Fruit fly (Drosophila melanogaster) whole organism, embryonic: Measurements from ENCODE around the gene CG3679.
A peak's percentile ranks its signal among the peaks of the same experiment; 100 is the strongest.

Experiments used
- BEAF-32 ChIP-seq: fragments of 200-800 bp; sonication (Bioruptor generic); optimal IDR thresholded peaks from 3 replicates; lab custom pipeline; 2017; ENCODE audit warnings: missing biosample characterization, missing genetic modification characterization, mild to moderate bottlenecking, moderate library complexity, missing genetic modification reagents
- Bgb ChIP-seq: fragments of 200-800 bp; sonication (Bioruptor generic); IDR thresholded peaks from 2 replicates; pipeline ENCODE4 v1.3.6; 2022; ENCODE audit warnings: missing biosample characterization, missing genetic modification characterization; ENCODE audit not compliant: partially characterized antibody
- BtbVII ChIP-seq: fragments of 200-800 bp; sonication (Bioruptor generic); optimal IDR thresholded peaks from 3 replicates; lab custom pipeline; 2017; ENCODE audit warnings: missing biosample characterization, mild to moderate bottlenecking, missing genetic modification characterization
- CG10267 ChIP-seq: fragments of 200-800 bp; sonication (Bioruptor generic); optimal IDR thresholded peaks from 2 replicates; lab custom pipeline; 2018; ENCODE audit warnings: missing biosample characterization, mild to moderate bottlenecking, missing genetic modification characterization, moderate library complexity
- CG10959 ChIP-seq: fragments of 200-800 bp; sonication (Bioruptor generic); IDR thresholded peaks from 2 replicates; pipeline ENCODE4 v1.3.6; 2022; ENCODE audit warnings: missing biosample characterization, missing genetic modification characterization
- CG12104 ChIP-seq: fragments of 200-800 bp; sonication (Bioruptor generic); optimal IDR thresholded peaks from 3 replicates; lab custom pipeline; 2016; ENCODE audit warnings: missing biosample characterization, missing genetic modification characterization
- CG12769 ChIP-seq: fragments of 200-800 bp; sonication (Bioruptor generic); optimal IDR thresholded peaks from 2 replicates; lab custom pipeline; 2019; ENCODE audit warnings: missing biosample characterization, mild to moderate bottlenecking, missing genetic modification characterization, moderate library complexity
- CG13624 ChIP-seq: fragments of 200-800 bp; sonication (Bioruptor generic); optimal IDR thresholded peaks from 2 replicates; lab custom pipeline; 2016; ENCODE audit warnings: missing biosample characterization, missing genetic modification characterization
- CG2678 ChIP-seq: fragments of 200-800 bp; sonication (Bioruptor generic); optimal IDR thresholded peaks from 3 replicates; lab custom pipeline; 2019; ENCODE audit warnings: missing biosample characterization, mild to moderate bottlenecking, missing genetic modification characterization, moderate library complexity
- CG4360 ChIP-seq: fragments of 200-800 bp; sonication (Bioruptor generic); IDR thresholded peaks from 2 replicates; pipeline ENCODE4 v1.3.6; 2022; ENCODE audit warnings: missing biosample characterization, missing genetic modification characterization
- CG4424 ChIP-seq: fragments of 200-800 bp; sonication (Bioruptor generic); optimal IDR thresholded peaks from 3 replicates; lab custom pipeline; 2016; ENCODE audit warnings: missing biosample characterization, missing genetic modification characterization
- CG4854 ChIP-seq: fragments of 200-800 bp; sonication (Bioruptor generic); optimal IDR thresholded peaks from 2 replicates; lab custom pipeline; 2016; ENCODE audit warnings: missing biosample characterization, missing genetic modification characterization, inconsistent platforms
- Doc3 ChIP-seq: fragments of 200-800 bp; sonication (Bioruptor generic); IDR thresholded peaks from 3 replicates; pipeline ENCODE4 v1.3.6; 2022; ENCODE audit warnings: missing biosample characterization, missing genetic modification characterization; ENCODE audit not compliant: partially characterized antibody
- E2f2 ChIP-seq: fragments of 200-800 bp; sonication (Bioruptor generic); IDR thresholded peaks from 2 replicates; pipeline ENCODE4 v1.3.6; 2022; ENCODE audit warnings: missing biosample characterization, missing genetic modification characterization
- Eip74EF ChIP-seq, 2 experiments: fragments of 200-800 bp in 1 of 2; fragments of >200 bp in 1 of 2; sonication (Bioruptor generic) in 1 of 2; optimal IDR thresholded peaks; 2 replicates each; lab custom pipeline; 2017 to 2019; ENCODE audit warnings: missing biosample characterization in 2 of 2, missing genetic modification characterization in 2 of 2, mild to moderate bottlenecking in 1 of 2, moderate library complexity in 1 of 2
- GATAe ChIP-seq: fragments of 200-800 bp; sonication (Bioruptor generic); conservative IDR thresholded peaks from 2 replicates; pipeline ENCODE4 v1.3.6; 2022; ENCODE audit warnings: missing biosample characterization, missing genetic modification characterization
- HLH4C ChIP-seq: fragments of 200-800 bp; sonication (Bioruptor generic); IDR thresholded peaks from 3 replicates; pipeline ENCODE4 v1.3.6; 2022; ENCODE audit warnings: missing biosample characterization, missing genetic modification characterization; ENCODE audit not compliant: partially characterized antibody
- Hmx ChIP-seq: fragments of 200-800 bp; sonication (Bioruptor generic); optimal IDR thresholded peaks from 2 replicates; lab custom pipeline; 2016; ENCODE audit warnings: missing biosample characterization, missing genetic modification characterization
- Hr3 ChIP-seq: fragments of 200-800 bp; sonication (Bioruptor generic); optimal IDR thresholded peaks from 3 replicates; lab custom pipeline; 2016; ENCODE audit warnings: missing biosample characterization, missing genetic modification characterization
- Lim3 ChIP-seq: fragments of 200-800 bp; sonication (Bioruptor generic); IDR thresholded peaks from 2 replicates; pipeline ENCODE4 v1.3.6; 2022; ENCODE audit warnings: missing biosample characterization, missing genetic modification characterization
- MESR4 ChIP-seq: fragments of 200-800 bp; sonication (Bioruptor generic); optimal IDR thresholded peaks from 2 replicates; lab custom pipeline; 2018; ENCODE audit warnings: missing biosample characterization, mild to moderate bottlenecking, missing genetic modification characterization, moderate library complexity
- Poxn ChIP-seq: fragments of 200-800 bp; sonication (Bioruptor generic); IDR thresholded peaks from 2 replicates; pipeline ENCODE4 v1.3.6; 2022; ENCODE audit warnings: missing biosample characterization, missing genetic modification characterization
- ab ChIP-seq: fragments of 200-800 bp; sonication (Bioruptor generic); optimal IDR thresholded peaks from 2 replicates; lab custom pipeline; 2016; ENCODE audit warnings: missing biosample characterization, missing genetic modification characterization
- chinmo ChIP-seq: fragments of 200-800 bp; sonication (Bioruptor generic); IDR thresholded peaks from 4 replicates; pipeline ENCODE4 v1.3.6; 2022; ENCODE audit warnings: missing biosample characterization, missing genetic modification characterization; ENCODE audit not compliant: partially characterized antibody
- danr ChIP-seq: fragments of 200-800 bp; sonication (Bioruptor generic); IDR thresholded peaks from 2 replicates; pipeline ENCODE4 v1.3.6; 2022; ENCODE audit warnings: missing biosample characterization, missing genetic modification characterization
- gfzf ChIP-seq: fragments of 200-800 bp; sonication (Bioruptor generic); optimal IDR thresholded peaks from 2 replicates; lab custom pipeline; 2016; ENCODE audit warnings: missing biosample characterization, mild to moderate bottlenecking, missing genetic modification characterization, moderate library complexity
- grn ChIP-seq: fragments of 200-800 bp; sonication (Bioruptor generic); optimal IDR thresholded peaks from 3 replicates; lab custom pipeline; 2017; ENCODE audit warnings: missing biosample characterization, missing genetic modification characterization
- lilli ChIP-seq: fragments of 200-800 bp; sonication (Bioruptor generic); optimal IDR thresholded peaks from 3 replicates; lab custom pipeline; 2016; ENCODE audit warnings: missing biosample characterization, missing genetic modification characterization
- mam ChIP-seq: fragments of 200-800 bp; sonication (Bioruptor generic); optimal IDR thresholded peaks from 3 replicates; lab custom pipeline; 2016; ENCODE audit warnings: missing biosample characterization, missing genetic modification characterization
- pzg ChIP-seq: fragments of 200-800 bp; sonication (Bioruptor generic); optimal IDR thresholded peaks from 3 replicates; lab custom pipeline; 2018; ENCODE audit warnings: missing biosample characterization, mild to moderate bottlenecking, missing genetic modification characterization, moderate library complexity
- ro ChIP-seq: fragments of 200-800 bp; sonication (Bioruptor generic); IDR thresholded peaks from 2 replicates; pipeline ENCODE4 v1.3.6; 2022; ENCODE audit warnings: missing biosample characterization, missing genetic modification characterization
- salm ChIP-seq: fragments of 200-800 bp; sonication (Bioruptor generic); optimal IDR thresholded peaks from 2 replicates; lab custom pipeline; 2018; ENCODE audit warnings: missing biosample characterization, mild to moderate bottlenecking, missing genetic modification characterization
- shn ChIP-seq: fragments of 200-800 bp; sonication (Bioruptor generic); optimal IDR thresholded peaks from 3 replicates; lab custom pipeline; 2016; ENCODE audit warnings: missing biosample characterization, missing genetic modification characterization
- so ChIP-seq: fragments of 200-800 bp; sonication (Bioruptor generic); IDR thresholded peaks from 3 replicates; pipeline ENCODE4 v1.3.6; 2022; ENCODE audit warnings: missing biosample characterization, missing genetic modification characterization
- wek ChIP-seq: fragments of 200-800 bp; sonication (Bioruptor generic); optimal IDR thresholded peaks from 3 replicates; lab custom pipeline; 2018; ENCODE audit warnings: missing biosample characterization, mild to moderate bottlenecking, missing genetic modification characterization, moderate library complexity

Gene CG3679

DNA sequence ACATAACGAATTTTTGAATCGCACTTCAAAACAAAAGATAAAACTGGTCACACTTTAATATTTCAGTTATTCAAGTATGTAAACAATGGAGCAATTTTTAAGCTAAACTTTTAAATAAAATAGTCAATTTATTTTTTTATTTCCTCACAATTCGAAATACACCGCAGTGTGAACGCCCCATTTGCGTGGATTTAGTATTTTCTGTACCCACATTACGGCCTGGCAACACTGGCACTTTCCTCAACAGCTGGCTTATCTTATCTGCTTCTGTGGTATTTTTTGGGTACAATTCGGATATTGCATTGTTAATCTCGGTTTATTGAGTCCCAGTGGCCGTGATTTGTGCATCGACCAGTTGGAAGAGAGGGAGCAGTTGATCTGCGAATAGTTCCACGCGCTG lies 46.4 kb downstream of the CG3679 start, which contains the start of gene sl (continued):
- TF ChIP-seq Hr3 (no peak), ab (GFP tag; lab: Kevin White, UChicago) (no peak), BEAF-32 (peak; percentile 30), wek (no peak), GATAe (peak; percentile 78), ro (GFP tag; lab: Robert Waterston, UW) (no peak), Lim3 (GFP tag; lab: Robert Waterston, UW) (no peak), BtbVII (GFP tag; lab: Kevin White, UChicago) (no peak), CG12104 (GFP tag; lab: Kevin White, UChicago) (no peak), CG12769 (tag; lab: Kevin White, UChicago) (no peak), pzg (GFP tag; lab: Kevin White, UChicago) (peak; percentile 56), shn (GFP tag; lab: Kevin White, UChicago) (no peak), Doc3 (GFP tag; lab: Robert Waterston, UW) (no peak), Bgb (GFP tag; lab: Robert Waterston, UW) (0 out of 2 replicates have a peak, but pooled peaks have one; percentile 36), gfzf (GFP tag; lab: Kevin White, UChicago) (peak; percentile 66), E2f2 (0 out of 2 replicates have a peak, but pooled peaks have one; percentile 19), chinmo (GFP tag; lab: Robert Waterston, UW) (0 out of 4 replicates have a peak, but pooled peaks have one; percentile 47), lilli (peak; percentile 47), Hmx (GFP tag; lab: Kevin White, UChicago) (no peak), CG10267 (tag; lab: Kevin White, UChicago) (peak; percentile 38), so (GFP tag; lab: Robert Waterston, UW) (no peak), Eip74EF (GFP tag; optimal IDR thresholded peaks at IDR 0.05; lab: Kevin White, UChicago) (peak in 1 of 2 experiments; percentile 59), CG10959 (GFP tag; lab: Robert Waterston, UW) (no peak), MESR4 (GFP tag; lab: Kevin White, UChicago) (peak; percentile 68), CG4360 (GFP tag; lab: Robert Waterston, UW) (no peak), CG4854 (no peak), CG13624 (peak; percentile 26), grn (GFP tag; lab: Kevin White, UChicago) (peak; percentile 55), Poxn (no peak), danr (GFP tag; lab: Robert Waterston, UW) (no peak), mam (GFP tag; lab: Kevin White, UChicago) (peak; percentile 37), HLH4C (no peak), salm (tag; lab: Kevin White, UChicago) (no peak), CG4424 (no peak), CG2678 (no peak)
